Worm (Caenorhabditis elegans): Measurements from ENCODE around the gene asp-6.

- TF ChIP-seq flt-1 (GFP tag; IDR thresholded peaks at IDR 0.05) (0 out of 2 replicates have a peak, but pooled peaks have one; percentile 40), ztf-23 (GFP tag; IDR thresholded peaks at IDR 0.05) (no peak), tab-1 (GFP tag; IDR thresholded peaks at IDR 0.05) (no peak), med-1 (GFP tag; optimal IDR thresholded peaks at IDR 0.05; ENCODE audit: insufficient read depth) (no peak), klf-2 (GFP tag; conservative IDR thresholded peaks at IDR 0.05) (no peak), T22C8.4 (GFP tag; IDR thresholded peaks at IDR 0.05) (no peak), ztf-29 (GFP tag; IDR thresholded peaks at IDR 0.05) (no peak), cog-1 (tag; optimal IDR thresholded peaks at IDR 0.05) (no peak), ref-1 (GFP tag; conservative IDR thresholded peaks at IDR 0.05) (no peak)
These were observed 32.3 kb upstream of the asp-6 start, which contains the start of gene W02D7.6 for ce11 chrV:8300935-8301535.

Measured in whole organism, midembryonic.